Worm (Caenorhabditis elegans) whole organism, L2 larva: Measurements from ENCODE around the gene T23B12.5.
A peak's percentile ranks its signal among the peaks of the same experiment; 100 is the strongest.

ENCODE experiments used
- ama-1 ChIP-seq: fragments of 150-350 bp; optimal IDR thresholded peaks from 2 replicates; lab custom pipeline; 2018; ENCODE audit warnings: inconsistent platforms
- fos-1 ChIP-seq: fragments of 150-350 bp; optimal IDR thresholded peaks from 2 replicates; lab custom pipeline; 2014; ENCODE audit warnings: missing biosample characterization, missing genetic modification characterization
- gmeb-1 ChIP-seq: fragments of 150-350 bp; optimal IDR thresholded peaks from 2 replicates; lab custom pipeline; 2014; ENCODE audit warnings: missing biosample characterization, missing genetic modification characterization
- mab-5 ChIP-seq: fragments of 150-350 bp; optimal IDR thresholded peaks from 2 replicates; lab custom pipeline; 2014; ENCODE audit warnings: missing biosample characterization, missing genetic modification characterization
- nhr-11 ChIP-seq: fragments of 150-350 bp; optimal IDR thresholded peaks from 2 replicates; lab custom pipeline; 2014; ENCODE audit warnings: missing biosample characterization, missing genetic modification characterization
- nhr-129 ChIP-seq: fragments of 150-350 bp; optimal IDR thresholded peaks from 2 replicates; lab custom pipeline; 2014; ENCODE audit warnings: missing biosample characterization, missing genetic modification characterization
- nhr-77 ChIP-seq: fragments of 150-350 bp; optimal IDR thresholded peaks from 2 replicates; lab custom pipeline; 2014; ENCODE audit warnings: missing biosample characterization, missing genetic modification characterization
- snpc-4 ChIP-seq: fragments of 150-350 bp; optimal IDR thresholded peaks from 2 replicates; lab custom pipeline; 2014; ENCODE audit warnings: missing biosample characterization, missing genetic modification characterization
- unc-39 ChIP-seq: fragments of 150-350 bp; optimal IDR thresholded peaks from 2 replicates; lab custom pipeline; 2014; ENCODE audit warnings: missing biosample characterization, missing genetic modification characterization

ce11 chrV:8445636-8446035, 2.2 kb downstream of the T23B12.5 start:
- TF ChIP-seq nhr-11 (tag; lab: Kevin White, UChicago) (no peak), nhr-77 (tag; lab: Kevin White, UChicago) (no peak), snpc-4 (tag; lab: Kevin White, UChicago) (peak; percentile 1), fos-1 (tag; lab: Kevin White, UChicago) (peak; percentile 65), gmeb-1 (peak; percentile 48), nhr-129 (tag; lab: Kevin White, UChicago) (peak; percentile 56), mab-5 (tag; lab: Kevin White, UChicago) (no peak), unc-39 (tag; lab: Kevin White, UChicago) (no peak), ama-1 (lab: Kevin White, UChicago) (no peak)
